Fruit fly (Drosophila melanogaster) whole organism, embryonic: Measurements from ENCODE around the gene Ae2.

Source experiments
- Blimp-1 ChIP-seq: fragments of 200-800 bp; sonication (Bioruptor generic); optimal IDR thresholded peaks from 3 replicates; lab custom pipeline; 2018; ENCODE audit warnings: missing biosample characterization, missing genetic modification characterization, mild to moderate bottlenecking, moderate library complexity, missing genetic modification reagents
- Hr3 ChIP-seq: fragments of 200-800 bp; sonication (Bioruptor generic); optimal IDR thresholded peaks from 3 replicates; lab custom pipeline; 2016; ENCODE audit warnings: missing biosample characterization, missing genetic modification characterization
- pan ChIP-seq, 4 experiments: fragments of >200 bp in 3 of 4; fragments of 200-800 bp in 1 of 4; sonication (Bioruptor generic) in 1 of 4; optimal IDR thresholded peaks in 3 of 4; IDR thresholded peaks in 1 of 4; 2 replicates each; pipeline versions ENCODE4 v1.3.6 to Lab custom; 2017 to 2022; ENCODE audit warnings: missing biosample characterization in 2 of 4, missing genetic modification characterization in 2 of 4, mixed read lengths in 1 of 4

DNA sequence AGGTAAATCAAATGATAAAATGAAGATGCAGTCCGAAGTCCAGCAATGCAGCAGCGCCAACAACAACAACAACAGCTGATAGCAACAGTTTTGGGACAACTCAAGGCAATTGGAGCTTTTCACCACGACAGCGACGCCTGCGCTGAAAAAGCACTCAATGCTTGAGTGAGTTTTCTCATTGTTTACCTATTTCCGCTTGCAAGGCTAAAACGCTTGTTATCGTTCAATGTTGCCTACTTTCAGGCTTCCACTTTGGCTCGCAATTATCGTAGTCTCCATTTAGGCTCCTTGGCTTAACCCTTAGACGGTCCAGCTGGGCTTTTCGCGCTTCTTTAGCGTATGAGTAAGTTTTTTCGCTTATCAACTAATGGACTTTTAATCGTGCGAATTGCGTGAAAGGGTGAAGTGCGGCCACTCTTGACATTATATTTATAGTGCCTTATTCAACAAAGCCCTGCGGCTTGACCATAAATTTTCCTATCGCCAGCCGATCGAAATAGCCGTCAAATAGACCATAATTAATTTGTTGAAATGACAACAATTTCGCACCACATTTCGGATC, 1.2 kb upstream of the Ae2 start:
- TF ChIP-seq pan (optimal IDR thresholded peaks at IDR 0.05; lab: Kevin White, UChicago) = no peak
- no peak for TF ChIP-seq pan (GFP tag; optimal IDR thresholded peaks at IDR 0.05 in 1 of 2, IDR thresholded peaks at IDR 0.05 in 1 of 2)
- no peak for TF ChIP-seq Blimp-1 (GFP tag; lab: Kevin White, UChicago)
- TF ChIP-seq Hr3 = no peak
